Worm (Caenorhabditis elegans) whole organism, mixed stage, embryonic: ENCODE results near the gene hda-2.

Experiments
- M03D4.4 ChIP-seq: sonication (generic microtip); optimal IDR thresholded peaks from 2 replicates; lab custom pipeline; 2017; ENCODE audit warnings: mild to moderate bottlenecking, missing genetic modification characterization, missing compliant biosample characterization
- bed-3 ChIP-seq: fragments of 200-800 bp; sonication (Bioruptor generic); optimal IDR thresholded peaks from 3 replicates; lab custom pipeline; 2018; ENCODE audit warnings: mild to moderate bottlenecking, missing genetic modification characterization, moderate library complexity, missing compliant biosample characterization
- blmp-1 ChIP-seq: fragments of 150-350 bp; optimal IDR thresholded peaks from 2 replicates; lab custom pipeline; 2014; ENCODE audit warnings: missing biosample characterization, missing genetic modification characterization
- ceh-39 ChIP-seq: fragments of 150-350 bp; optimal IDR thresholded peaks from 2 replicates; lab custom pipeline; 2014; ENCODE audit warnings: missing biosample characterization, missing genetic modification characterization
- ceh-43 ChIP-seq: fragments of 200-800 bp; sonication (Bioruptor generic); optimal IDR thresholded peaks from 2 replicates; lab custom pipeline; 2018; ENCODE audit warnings: mild to moderate bottlenecking, missing genetic modification characterization, moderate library complexity, missing compliant biosample characterization
- ceh-83 ChIP-seq: fragments of 200-800 bp; sonication (Bioruptor generic); optimal IDR thresholded peaks from 2 replicates; lab custom pipeline; 2018; ENCODE audit warnings: mild to moderate bottlenecking, missing genetic modification characterization, missing compliant biosample characterization
- ces-1 ChIP-seq: fragments of 150-350 bp; optimal IDR thresholded peaks from 2 replicates; lab custom pipeline; 2014; ENCODE audit warnings: missing biosample characterization, missing genetic modification reagents, missing genetic modification characterization
- cnd-1 ChIP-seq: fragments of 200-800 bp; sonication (Bioruptor generic); optimal IDR thresholded peaks from 2 replicates; lab custom pipeline; 2018; ENCODE audit warnings: mild to moderate bottlenecking, missing genetic modification characterization, missing compliant biosample characterization
- drap-1 ChIP-seq: fragments of 200-800 bp; sonication (Bioruptor generic); optimal IDR thresholded peaks from 3 replicates; lab custom pipeline; 2018; ENCODE audit warnings: mild to moderate bottlenecking, missing genetic modification characterization, missing compliant biosample characterization
- elt-1 ChIP-seq: sonication (generic microtip); optimal IDR thresholded peaks from 2 replicates; lab custom pipeline; 2017; ENCODE audit warnings: missing genetic modification characterization, mild to moderate bottlenecking, missing compliant biosample characterization, antibody characterized with exemption, moderate library complexity, borderline replicate concordance; ENCODE audit not compliant: insufficient read depth
- elt-3 ChIP-seq: fragments of 150-350 bp; optimal IDR thresholded peaks from 2 replicates; lab custom pipeline; 2014; ENCODE audit warnings: missing biosample characterization, missing genetic modification characterization
- flh-1 ChIP-seq: fragments of 200-800 bp; sonication (Bioruptor generic); optimal IDR thresholded peaks from 2 replicates; lab custom pipeline; 2018; ENCODE audit warnings: mild to moderate bottlenecking, missing genetic modification characterization, moderate library complexity, missing compliant biosample characterization
- ham-2 ChIP-seq: fragments of 200-800 bp; sonication (Bioruptor generic); optimal IDR thresholded peaks from 2 replicates; lab custom pipeline; 2018; ENCODE audit warnings: mild to moderate bottlenecking, missing genetic modification characterization, missing compliant biosample characterization
- hlh-1 ChIP-seq: fragments of 150-350 bp; optimal IDR thresholded peaks from 2 replicates; lab custom pipeline; 2014; ENCODE audit warnings: missing biosample characterization, missing genetic modification reagents, missing genetic modification characterization
- lin-13 ChIP-seq: fragments of 150-350 bp; optimal IDR thresholded peaks from 2 replicates; lab custom pipeline; 2014; ENCODE audit warnings: missing biosample characterization, missing genetic modification characterization
- lin-32 ChIP-seq: fragments of 200-800 bp; sonication (Bioruptor generic); optimal IDR thresholded peaks from 2 replicates; lab custom pipeline; 2018; ENCODE audit warnings: mild to moderate bottlenecking, missing genetic modification characterization, missing compliant biosample characterization
- lsy-2 ChIP-seq: fragments of 150-350 bp; optimal IDR thresholded peaks from 2 replicates; lab custom pipeline; 2014; ENCODE audit warnings: missing biosample characterization, missing genetic modification characterization
- mab-5 ChIP-seq: fragments of 150-350 bp; optimal IDR thresholded peaks from 2 replicates; lab custom pipeline; 2014; ENCODE audit warnings: missing biosample characterization, missing genetic modification characterization
- mep-1 ChIP-seq: fragments of 150-350 bp; optimal IDR thresholded peaks from 2 replicates; lab custom pipeline; 2017; ENCODE audit warnings: missing biosample characterization, missing genetic modification reagents, missing genetic modification characterization, inconsistent platforms
- mls-2 ChIP-seq: sonication (generic microtip); optimal IDR thresholded peaks from 2 replicates; lab custom pipeline; 2016; ENCODE audit warnings: mild to moderate bottlenecking, missing genetic modification characterization, moderate library complexity, missing compliant biosample characterization
- nhr-12 ChIP-seq: fragments of 150-350 bp; optimal IDR thresholded peaks from 2 replicates; lab custom pipeline; 2014; ENCODE audit warnings: missing biosample characterization, missing genetic modification characterization
- nhr-2 ChIP-seq: fragments of 150-350 bp; optimal IDR thresholded peaks from 2 replicates; lab custom pipeline; 2014; ENCODE audit warnings: missing biosample characterization, missing genetic modification characterization
- nhr-237 ChIP-seq: fragments of 150-350 bp; optimal IDR thresholded peaks from 2 replicates; lab custom pipeline; 2014; ENCODE audit warnings: missing biosample characterization, missing genetic modification characterization
- nhr-28 ChIP-seq: fragments of 150-350 bp; optimal IDR thresholded peaks from 2 replicates; lab custom pipeline; 2014; ENCODE audit warnings: missing biosample characterization, missing genetic modification characterization
- nhr-76 ChIP-seq: sonication (generic microtip); optimal IDR thresholded peaks from 2 replicates; lab custom pipeline; 2017; ENCODE audit warnings: missing biosample characterization, missing genetic modification characterization
- pha-4 ChIP-seq: fragments of 150-350 bp; optimal IDR thresholded peaks from 2 replicates; lab custom pipeline; 2018; ENCODE audit warnings: missing biosample characterization, missing genetic modification reagents, missing genetic modification characterization
- sem-2 ChIP-seq: fragments of 200-800 bp; sonication (Bioruptor generic); optimal IDR thresholded peaks from 2 replicates; lab custom pipeline; 2018; ENCODE audit warnings: mild to moderate bottlenecking, missing genetic modification characterization, missing compliant biosample characterization
- snpc-4 ChIP-seq: fragments of 150-350 bp; optimal IDR thresholded peaks from 2 replicates; lab custom pipeline; 2014; ENCODE audit warnings: missing biosample characterization, missing genetic modification characterization
- sptf-1 ChIP-seq: sonication (generic microtip); optimal IDR thresholded peaks from 2 replicates; lab custom pipeline; 2017; ENCODE audit warnings: mild to moderate bottlenecking, missing genetic modification characterization, moderate library complexity, missing compliant biosample characterization
- tbx-8 ChIP-seq: fragments of 200-800 bp; sonication (Bioruptor generic); optimal IDR thresholded peaks from 2 replicates; lab custom pipeline; 2018; ENCODE audit warnings: mild to moderate bottlenecking, missing genetic modification characterization, moderate library complexity, missing compliant biosample characterization
- unc-120 ChIP-seq: sonication (generic microtip); optimal IDR thresholded peaks from 2 replicates; lab custom pipeline; 2017; ENCODE audit warnings: missing genetic modification characterization, missing compliant biosample characterization; ENCODE audit not compliant: poor library complexity, severe bottlenecking
- unc-39 ChIP-seq: fragments of 150-350 bp; optimal IDR thresholded peaks from 2 replicates; lab custom pipeline; 2014; ENCODE audit warnings: missing biosample characterization, missing genetic modification characterization
- unc-62 ChIP-seq: fragments of 150-350 bp; optimal IDR thresholded peaks from 2 replicates; lab custom pipeline; 2014; ENCODE audit warnings: missing biosample characterization, missing genetic modification reagents, missing genetic modification characterization
- zip-8 ChIP-seq: fragments of 150-350 bp; optimal IDR thresholded peaks from 2 replicates; lab custom pipeline; 2014; ENCODE audit warnings: missing biosample characterization, missing genetic modification characterization
- ztf-11 ChIP-seq: fragments of 150-350 bp; optimal IDR thresholded peaks from 2 replicates; lab custom pipeline; 2014; ENCODE audit warnings: missing biosample characterization, missing genetic modification characterization

hda-2 gene

DNA sequence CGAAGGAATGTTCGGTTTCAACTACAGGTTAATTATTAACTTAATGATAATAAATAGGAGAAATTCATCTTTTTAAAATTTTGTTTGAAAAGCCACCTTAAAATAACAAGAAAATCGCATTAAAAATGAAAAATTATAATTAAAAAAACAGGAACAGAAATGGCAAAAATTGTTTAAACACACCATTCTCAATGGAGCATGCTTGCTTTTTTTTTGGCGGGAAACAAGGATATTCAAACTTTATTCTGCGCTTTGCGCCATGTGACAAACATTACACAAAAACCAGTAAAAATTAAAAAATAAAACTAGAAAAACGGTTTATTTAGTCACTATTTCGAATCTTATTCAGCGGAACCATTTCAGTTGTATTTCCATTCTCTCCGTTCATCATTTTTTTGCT is 6.4 kb upstream of the hda-2 start:
- TF ChIP-seq blmp-1 (no peak), lin-13 (tag; lab: Kevin White, UChicago) (no peak), elt-3 (tag; lab: Kevin White, UChicago) (no peak), M03D4.4 (tag; lab: Kevin White, UChicago) (no peak), tbx-8 (GFP tag; lab: Kevin White, UChicago) (no peak), unc-62 (no peak), ham-2 (no peak), snpc-4 (no peak), nhr-28 (tag; lab: Kevin White, UChicago) (no peak), nhr-237 (no peak), ces-1 (no peak), hlh-1 (tag; lab: Kevin White, UChicago) (no peak), zip-8 (tag; lab: Kevin White, UChicago) (no peak), nhr-76 (tag; lab: Kevin White, UChicago) (no peak), unc-120 (tag; lab: Kevin White, UChicago) (no peak)

- TF ChIP-seq unc-120 (tag; lab: Kevin White, UChicago) = peak; percentile 80
- peak; percentile 79 for TF ChIP-seq unc-62
- TF ChIP-seq mls-2 (tag; lab: Kevin White, UChicago) = peak; percentile 75
- TF ChIP-seq sem-2 (GFP tag; lab: Kevin White, UChicago) = no peak
- peak; percentile 84 for TF ChIP-seq lin-13 (tag; lab: Kevin White, UChicago)
- peak; percentile 82 for TF ChIP-seq drap-1
- TF ChIP-seq ces-1 = peak; percentile 31
- peak; percentile 50 for TF ChIP-seq lsy-2 (tag; lab: Kevin White, UChicago)
- no peak for TF ChIP-seq nhr-2 (tag; lab: Kevin White, UChicago)
- TF ChIP-seq elt-3 (tag; lab: Kevin White, UChicago) = no peak
- no peak for TF ChIP-seq nhr-12 (tag; lab: Kevin White, UChicago)
- peak; percentile 57 for TF ChIP-seq tbx-8 (GFP tag; lab: Kevin White, UChicago)
- TF ChIP-seq nhr-76 (tag; lab: Kevin White, UChicago) = no peak
- TF ChIP-seq ceh-43 (GFP tag; lab: Kevin White, UChicago) = no peak
- TF ChIP-seq blmp-1 = no peak
- TF ChIP-seq mab-5 (tag; lab: Kevin White, UChicago) = no peak
- TF ChIP-seq elt-1 (tag; lab: Kevin White, UChicago) = peak; percentile 33
- TF ChIP-seq hlh-1 (tag; lab: Kevin White, UChicago) = peak; percentile 75
- peak; percentile 61 for TF ChIP-seq cnd-1 (tag; lab: Kevin White, UChicago)
- TF ChIP-seq ham-2 = peak; percentile 91
- TF ChIP-seq nhr-28 (tag; lab: Kevin White, UChicago) = no peak
- TF ChIP-seq ceh-83 (GFP tag; lab: Kevin White, UChicago) = no peak
- TF ChIP-seq lin-32 (GFP tag; lab: Kevin White, UChicago) = peak; percentile 60
- TF ChIP-seq bed-3 (GFP tag; lab: Kevin White, UChicago) = no peak
- peak; percentile 70 for TF ChIP-seq M03D4.4 (tag; lab: Kevin White, UChicago)
- no peak for TF ChIP-seq snpc-4
- TF ChIP-seq ceh-39 (tag; lab: Kevin White, UChicago) = no peak
- TF ChIP-seq pha-4 = peak; percentile 85
- TF ChIP-seq zip-8 (tag; lab: Kevin White, UChicago) = no peak
- peak; percentile 28 for TF ChIP-seq ztf-11 (tag; lab: Kevin White, UChicago)
- TF ChIP-seq sptf-1 (tag; lab: Kevin White, UChicago) = peak; percentile 74
- peak; percentile 25 for TF ChIP-seq mep-1 (tag; lab: Kevin White, UChicago)
- TF ChIP-seq unc-39 (tag; lab: Kevin White, UChicago) = no peak
- peak; percentile 30 for TF ChIP-seq flh-1 (GFP tag; lab: Kevin White, UChicago)
- TF ChIP-seq nhr-237 = no peak
These were observed 5.9 kb upstream of the hda-2 start for ce11 chrII:8028246-8028694.

DNA sequence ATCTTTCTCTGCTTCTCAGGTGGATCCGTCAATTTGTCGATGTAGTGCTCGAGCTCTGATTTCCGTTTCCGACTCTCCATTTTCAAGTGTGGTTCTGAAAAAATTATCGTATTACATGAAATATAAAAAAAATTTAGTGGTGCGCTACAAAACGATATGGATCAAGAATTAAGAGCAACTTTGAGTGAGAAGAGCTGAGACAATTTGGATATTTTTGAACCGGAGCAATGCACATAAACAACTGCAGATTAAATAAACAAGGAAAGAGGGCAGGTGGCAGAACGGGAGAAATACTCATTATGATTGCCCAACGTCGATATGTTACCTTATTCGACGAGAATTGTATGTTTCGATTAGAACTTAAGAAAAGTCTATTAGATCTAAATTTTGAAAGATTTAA is 5.3 kb upstream of the hda-2 start, which contains the start of gene swsn-7:
TSS of gene swsn-7 (minus strand) at position 101 of the 400 bp plus-strand sequence.
- no peak for TF ChIP-seq ceh-83 (GFP tag; lab: Kevin White, UChicago)
- TF ChIP-seq ztf-11 (tag; lab: Kevin White, UChicago) = no peak
- no peak for TF ChIP-seq mep-1 (tag; lab: Kevin White, UChicago)
- no peak for TF ChIP-seq nhr-12 (tag; lab: Kevin White, UChicago)
